Fruit fly (Drosophila melanogaster): ENCODE data around the gene CG32409.

DNA sequence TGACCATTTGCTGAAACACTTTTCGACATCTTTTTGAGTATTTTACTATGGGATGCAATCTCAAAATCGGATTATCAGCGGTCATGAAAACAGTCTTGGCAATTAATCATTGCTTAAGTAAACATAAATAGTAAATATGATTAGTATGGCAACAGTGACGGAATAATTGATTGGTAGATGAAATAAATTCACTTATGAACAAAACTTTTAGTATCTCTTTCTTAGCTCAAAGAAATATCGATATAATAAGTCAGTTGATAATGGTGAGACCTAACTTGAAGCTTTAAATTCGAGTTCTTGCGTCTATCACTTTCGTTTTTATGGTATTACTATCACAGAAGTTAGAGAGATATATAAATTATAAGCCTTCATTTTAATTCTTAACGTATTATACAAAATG, 28.1 kb upstream of the CG32409 start, which contains the start of gene CG5568:
- TF ChIP-seq CG5204 (GFP tag; optimal IDR thresholded peaks at IDR 0.05) = no peak
- no peak for TF ChIP-seq cnc (optimal IDR thresholded peaks at IDR 0.05)
- no peak for TF ChIP-seq CG14711 (tag; optimal IDR thresholded peaks at IDR 0.05)
- TF ChIP-seq CG7101 (tag; optimal IDR thresholded peaks at IDR 0.05) = no peak
- no peak for TF ChIP-seq CG12768 (GFP tag; optimal IDR thresholded peaks at IDR 0.05)
- TF ChIP-seq Clk (GFP tag; optimal IDR thresholded peaks at IDR 0.05) = no peak
- no peak for TF ChIP-seq CG7045 (GFP tag; optimal IDR thresholded peaks at IDR 0.05)
- TF ChIP-seq tj (GFP tag; optimal IDR thresholded peaks at IDR 0.05) = no peak
- TF ChIP-seq Mnt (GFP tag; optimal IDR thresholded peaks at IDR 0.05) = no peak
- TF ChIP-seq CG33017 (tag; optimal IDR thresholded peaks at IDR 0.05) = no peak

Data from whole organism, adult.